Worm (Caenorhabditis elegans) whole organism, L4/young adult: ENCODE data around the gene srz-38.

ENCODE experiments used
- W03F9.2 ChIP-seq: fragments of 150-350 bp; optimal IDR thresholded peaks from 2 replicates; lab custom pipeline; 2014; ENCODE audit warnings: missing biosample characterization, missing genetic modification characterization
- him-1 ChIP-seq: sonication (generic microtip); optimal IDR thresholded peaks from 2 replicates; lab custom pipeline; 2016; ENCODE audit warnings: missing genotype, missing genetic modification reagents, missing genetic modification characterization, missing compliant biosample characterization

ce11 chrIV:16380278-16380677, 45.1 kb downstream of the srz-38 start:
- no peak for TF ChIP-seq W03F9.2 (tag; lab: Kevin White, UChicago)
- no peak for TF ChIP-seq him-1 (tag; lab: Kevin White, UChicago)
